Worm (Caenorhabditis elegans): Measurements from ENCODE around the gene srh-62.

DNA sequence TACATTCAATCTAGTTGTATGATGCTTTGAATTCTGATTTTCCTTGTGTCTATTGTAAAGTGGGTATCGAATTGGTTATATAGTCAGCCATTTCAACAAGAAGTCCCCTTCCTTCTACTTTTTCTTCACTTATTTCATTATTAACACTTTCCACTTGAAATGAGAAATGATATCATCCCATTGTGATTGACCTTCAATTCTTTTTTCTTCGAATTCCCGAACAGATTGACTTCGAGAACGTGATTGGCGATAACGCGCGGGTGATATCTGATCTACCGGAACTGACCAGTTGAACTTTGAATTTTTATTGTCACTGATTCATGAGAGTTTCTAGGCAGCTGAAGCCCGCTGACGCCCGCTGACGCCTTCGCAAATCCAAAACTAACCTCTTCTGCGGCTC, 24.7 kb downstream of the srh-62 start:
- no peak for TF ChIP-seq flt-1 (GFP tag; IDR thresholded peaks at IDR 0.05)
- TF ChIP-seq ref-1 (GFP tag; conservative IDR thresholded peaks at IDR 0.05) = no peak
